Worm (Caenorhabditis elegans) whole organism, L3 larva: Measurements from ENCODE around the gene C15B12.4.
A peak's percentile ranks its signal among the peaks of the same experiment; 100 is the strongest.

Source experiments
- R02D3.7 ChIP-seq: fragments of 150-350 bp; optimal IDR thresholded peaks from 2 replicates; lab custom pipeline; 2014; ENCODE audit warnings: missing biosample characterization, missing genetic modification characterization
- ZK546.5 ChIP-seq: sonication (generic microtip); optimal IDR thresholded peaks from 2 replicates; lab custom pipeline; 2017; ENCODE audit warnings: missing biosample characterization, missing genetic modification characterization
- aly-2 ChIP-seq: fragments of 150-350 bp; optimal IDR thresholded peaks from 2 replicates; lab custom pipeline; 2014; ENCODE audit warnings: missing biosample characterization, missing genetic modification characterization
- ama-1 ChIP-seq: fragments of 150-350 bp; optimal IDR thresholded peaks from 2 replicates; lab custom pipeline; 2018
- ceh-28 ChIP-seq: fragments of 150-350 bp; optimal IDR thresholded peaks from 2 replicates; lab custom pipeline; 2014; ENCODE audit warnings: missing biosample characterization, missing genetic modification reagents, missing genetic modification characterization
- ceh-9 ChIP-seq: sonication (generic microtip); optimal IDR thresholded peaks from 2 replicates; lab custom pipeline; 2018; ENCODE audit warnings: missing biosample characterization, missing genetic modification characterization
- egl-27 ChIP-seq: sonication (generic microtip); optimal IDR thresholded peaks from 4 replicates; lab custom pipeline; 2017; ENCODE audit warnings: missing biosample characterization, missing genetic modification reagents, missing genetic modification characterization
- egl-5 ChIP-seq: fragments of 150-350 bp; optimal IDR thresholded peaks from 2 replicates; lab custom pipeline; 2017; ENCODE audit warnings: missing biosample characterization, missing genetic modification reagents, missing genetic modification characterization, inconsistent platforms
- elt-1 ChIP-seq: fragments of 150-350 bp; optimal IDR thresholded peaks from 2 replicates; lab custom pipeline; 2014; ENCODE audit warnings: missing biosample characterization, missing genetic modification characterization
- elt-2 ChIP-seq: sonication (generic microtip); optimal IDR thresholded peaks from 2 replicates; lab custom pipeline; 2016; ENCODE audit warnings: missing genetic modification reagents, mild to moderate bottlenecking, missing genetic modification characterization, missing compliant biosample characterization
- elt-3 ChIP-seq, 3 experiments: fragments of 150-350 bp in 1 of 3; sonication (generic microtip) in 2 of 3; optimal IDR thresholded peaks; 2 replicates in 2 of 3; 4 replicates in 1 of 3; lab custom pipeline; 2014 to 2017; ENCODE audit warnings: missing biosample characterization in 3 of 3, missing genetic modification characterization in 3 of 3
- eor-1 ChIP-seq, 2 experiments: fragments of 150-350 bp; optimal IDR thresholded peaks; 2 replicates each; lab custom pipeline; 2014 to 2018; ENCODE audit warnings: missing biosample characterization in 2 of 2, missing genetic modification characterization in 2 of 2
- fkh-2 ChIP-seq: fragments of 150-350 bp; optimal IDR thresholded peaks from 2 replicates; lab custom pipeline; 2014; ENCODE audit warnings: missing biosample characterization, missing genetic modification reagents, missing genetic modification characterization
- fos-1 ChIP-seq: fragments of 150-350 bp; optimal IDR thresholded peaks from 2 replicates; lab custom pipeline; 2014; ENCODE audit warnings: missing biosample characterization, missing genetic modification characterization
- lin-15B ChIP-seq: fragments of 150-350 bp; optimal IDR thresholded peaks from 2 replicates; lab custom pipeline; 2014; ENCODE audit warnings: missing biosample characterization, missing genetic modification characterization
- lin-39 ChIP-seq: fragments of 150-350 bp; optimal IDR thresholded peaks from 2 replicates; lab custom pipeline; 2018; ENCODE audit warnings: missing biosample characterization, missing genetic modification reagents, missing genetic modification characterization
- lsy-12 ChIP-seq: sonication (generic microtip); optimal IDR thresholded peaks from 2 replicates; lab custom pipeline; 2016; ENCODE audit warnings: mild to moderate bottlenecking, missing genetic modification characterization, missing compliant biosample characterization
- mml-1 ChIP-seq: fragments of 150-350 bp; sonication (generic microtip); optimal IDR thresholded peaks from 3 replicates; lab custom pipeline; 2014; ENCODE audit warnings: missing biosample characterization, missing genetic modification characterization
- nfya-1 ChIP-seq: sonication (generic microtip); optimal IDR thresholded peaks from 2 replicates; lab custom pipeline; 2017; ENCODE audit warnings: missing genetic modification characterization, mild to moderate bottlenecking, missing compliant biosample characterization, antibody characterized with exemption, moderate library complexity; ENCODE audit not compliant: insufficient read depth
- nhr-11 ChIP-seq: fragments of 150-350 bp; optimal IDR thresholded peaks from 2 replicates; lab custom pipeline; 2014; ENCODE audit warnings: missing biosample characterization, missing genetic modification characterization
- nhr-12 ChIP-seq: fragments of 150-350 bp; optimal IDR thresholded peaks from 2 replicates; lab custom pipeline; 2014; ENCODE audit warnings: missing biosample characterization, missing genetic modification characterization
- nhr-237 ChIP-seq: fragments of 150-350 bp; optimal IDR thresholded peaks from 2 replicates; lab custom pipeline; 2014; ENCODE audit warnings: missing biosample characterization, missing genetic modification characterization
- nhr-25 ChIP-seq: sonication (generic microtip); optimal IDR thresholded peaks from 2 replicates; lab custom pipeline; 2017; ENCODE audit warnings: missing biosample characterization, missing genetic modification characterization
- nhr-43 ChIP-seq: sonication (generic microtip); optimal IDR thresholded peaks from 2 replicates; lab custom pipeline; 2016; ENCODE audit warnings: mild to moderate bottlenecking, missing genetic modification characterization, missing compliant biosample characterization; ENCODE audit not compliant: poor library complexity, severe bottlenecking
- nhr-67 ChIP-seq: fragments of 150-350 bp; optimal IDR thresholded peaks from 2 replicates; lab custom pipeline; 2014; ENCODE audit warnings: missing biosample characterization, missing genetic modification characterization
- nhr-76 ChIP-seq: fragments of 150-350 bp; sonication (generic microtip); optimal IDR thresholded peaks from 5 replicates; lab custom pipeline; 2014; ENCODE audit warnings: missing biosample characterization, missing genetic modification characterization
- pha-4 ChIP-seq: fragments of 150-350 bp; optimal IDR thresholded peaks from 2 replicates; lab custom pipeline; 2014; ENCODE audit warnings: missing biosample characterization, missing genetic modification reagents, missing genetic modification characterization
- pqm-1 ChIP-seq: fragments of 150-350 bp; optimal IDR thresholded peaks from 2 replicates; lab custom pipeline; 2017; ENCODE audit warnings: missing biosample characterization, missing genetic modification characterization, inconsistent platforms
- sea-2 ChIP-seq: fragments of 150-350 bp; sonication (generic microtip); optimal IDR thresholded peaks from 4 replicates; lab custom pipeline; 2014; ENCODE audit warnings: missing biosample characterization, missing genetic modification reagents, missing genetic modification characterization
- skn-1 ChIP-seq: fragments of 150-350 bp; optimal IDR thresholded peaks from 2 replicates; lab custom pipeline; 2014; ENCODE audit warnings: missing biosample characterization, missing genetic modification characterization
- snpc-4 ChIP-seq: fragments of 150-350 bp; optimal IDR thresholded peaks from 2 replicates; lab custom pipeline; 2014; ENCODE audit warnings: missing biosample characterization, missing genetic modification characterization
- unc-39 ChIP-seq: sonication (generic microtip); optimal IDR thresholded peaks from 4 replicates; lab custom pipeline; 2017; ENCODE audit warnings: missing biosample characterization, missing genetic modification characterization
- unc-62 ChIP-seq: fragments of 150-350 bp; sonication (generic microtip); optimal IDR thresholded peaks from 4 replicates; lab custom pipeline; 2014; ENCODE audit warnings: missing biosample characterization, missing genetic modification reagents, missing genetic modification characterization
- zag-1 ChIP-seq: fragments of 150-350 bp; optimal IDR thresholded peaks from 2 replicates; lab custom pipeline; 2014; ENCODE audit warnings: missing biosample characterization, missing genetic modification characterization
- ztf-11 ChIP-seq: fragments of 150-350 bp; optimal IDR thresholded peaks from 2 replicates; lab custom pipeline; 2014; ENCODE audit warnings: missing biosample characterization, missing genetic modification characterization

Gene C15B12.4

ce11 chrX:6511985-6512384, 38.4 kb upstream of the C15B12.4 start, which contains the start of gene ttr-35:
ttr-35 (plus strand) TSS chrX:6512285.
- TF ChIP-seq ceh-9 (tag; lab: Kevin White, UChicago) (no peak), nhr-237 (tag; lab: Kevin White, UChicago) (no peak), skn-1 (tag; lab: Kevin White, UChicago) (no peak), aly-2 (tag; lab: Kevin White, UChicago) (no peak), ama-1 (lab: Kevin White, UChicago) (no peak), nhr-43 (tag; lab: Kevin White, UChicago) (no peak), snpc-4 (tag; lab: Kevin White, UChicago) (no peak), sea-2 (GFP tag; lab: Kevin White, UChicago) (no peak), pha-4 (no peak), unc-62 (GFP tag; lab: Kevin White, UChicago) (no peak), ZK546.5 (tag; lab: Kevin White, UChicago) (no peak), egl-27 (tag; lab: Kevin White, UChicago) (no peak), ztf-11 (tag; lab: Kevin White, UChicago) (no peak)

ce11 chrX:6510627-6511026, 37.1 kb upstream of the C15B12.4 start, which contains the start of gene ttr-36:
ttr-36 (plus strand) TSS chrX:6510927.
- TF ChIP-seq elt-1 (tag; lab: Kevin White, UChicago) = no peak
- TF ChIP-seq eor-1 (tag; optimal IDR thresholded peaks at IDR 0.05; lab: Kevin White, UChicago) = no peak
- no peak for TF ChIP-seq mml-1
- no peak for TF ChIP-seq nhr-25 (tag; lab: Kevin White, UChicago)
- TF ChIP-seq lin-39 (tag; lab: Kevin White, UChicago) = no peak
- no peak for TF ChIP-seq ceh-9 (tag; lab: Kevin White, UChicago)
- TF ChIP-seq ceh-28 (tag; lab: Kevin White, UChicago) = no peak
- TF ChIP-seq egl-5 (tag; lab: Kevin White, UChicago) = no peak
- TF ChIP-seq nhr-11 (tag; lab: Kevin White, UChicago) = no peak
- no peak for TF ChIP-seq unc-39 (tag; lab: Kevin White, UChicago)
- TF ChIP-seq unc-62 (GFP tag; lab: Kevin White, UChicago) = no peak
- no peak for TF ChIP-seq ama-1 (lab: Kevin White, UChicago)
- TF ChIP-seq, all 47 proteins: peak for 0

DNA sequence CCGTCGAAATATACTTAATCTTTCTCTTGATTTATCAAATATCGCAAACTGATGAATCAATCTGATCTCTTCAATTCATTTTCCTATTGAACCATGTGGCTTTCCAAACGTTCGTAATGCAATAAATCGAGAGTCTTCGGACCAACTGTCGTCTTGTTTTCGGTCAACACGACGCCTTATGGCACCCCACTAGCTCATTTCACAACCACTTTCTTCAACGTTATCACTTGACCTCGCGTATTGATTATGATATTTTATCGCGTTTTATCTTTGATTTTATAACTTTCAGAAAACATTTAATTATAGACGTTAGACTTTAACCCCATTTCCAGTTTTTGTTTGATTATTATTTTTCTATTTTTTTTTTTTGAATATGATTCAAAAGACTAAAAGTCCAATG, 36.3 kb upstream of the C15B12.4 start:
- no peak for TF ChIP-seq snpc-4 (tag; lab: Kevin White, UChicago)
- peak; percentile 27 for TF ChIP-seq pqm-1 (tag; lab: Kevin White, UChicago)
- no peak for TF ChIP-seq skn-1 (tag; lab: Kevin White, UChicago)
- TF ChIP-seq fos-1 (tag; lab: Kevin White, UChicago) = no peak
- peak; percentile 49 for TF ChIP-seq egl-5 (tag; lab: Kevin White, UChicago)
- no peak for TF ChIP-seq lin-15B (tag; lab: Kevin White, UChicago)
- no peak for TF ChIP-seq ZK546.5 (tag; lab: Kevin White, UChicago)
- no peak for TF ChIP-seq pha-4
- peak; percentile 59 for TF ChIP-seq elt-2
- no peak for TF ChIP-seq eor-1 (tag; optimal IDR thresholded peaks at IDR 0.05; lab: Kevin White, UChicago)
- no peak for TF ChIP-seq zag-1
- no peak for TF ChIP-seq R02D3.7
- TF ChIP-seq ztf-11 (tag; lab: Kevin White, UChicago) = no peak
- no peak for TF ChIP-seq nhr-12 (tag; lab: Kevin White, UChicago)
- TF ChIP-seq elt-1 (tag; lab: Kevin White, UChicago) = no peak
- no peak for TF ChIP-seq nhr-11 (tag; lab: Kevin White, UChicago)
- TF ChIP-seq nhr-237 (tag; lab: Kevin White, UChicago) = no peak

ce11 chrX:6507734-6508133, 34.2 kb upstream of the C15B12.4 start:
- TF ChIP-seq ZK546.5 (tag; lab: Kevin White, UChicago) (no peak), nhr-67 (tag; lab: Kevin White, UChicago) (no peak), egl-5 (tag; lab: Kevin White, UChicago) (peak; percentile 29)

DNA sequence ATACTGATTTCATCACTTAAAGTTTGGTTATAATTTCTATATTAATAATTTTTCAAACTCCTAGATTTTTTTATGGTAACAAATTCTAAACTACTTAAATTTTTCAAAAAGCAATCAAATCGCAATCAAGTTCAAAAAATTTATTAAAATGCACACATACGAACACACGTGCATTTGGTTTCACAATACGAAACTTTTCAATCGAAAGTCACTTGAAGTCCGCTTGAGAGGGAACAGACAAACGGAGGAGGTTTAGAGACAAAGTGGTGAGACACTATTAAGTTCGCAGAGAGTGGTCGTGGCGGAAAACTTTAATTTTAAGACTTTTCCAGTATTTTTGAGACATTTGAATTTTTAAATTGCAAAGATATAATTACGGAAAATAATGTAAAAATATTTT, 32.1 kb upstream of the C15B12.4 start, which contains the start of gene glr-8:
glr-8 (plus strand) TSS at position 319 of the 400 bp plus-strand sequence.
- TF ChIP-seq elt-3 (tag; optimal IDR thresholded peaks at IDR 0.05; lab: Kevin White, UChicago) (no peak), fkh-2 (tag; lab: Kevin White, UChicago) (no peak), zag-1 (no peak), ceh-28 (tag; lab: Kevin White, UChicago) (no peak), nhr-43 (tag; lab: Kevin White, UChicago) (no peak), nhr-67 (tag; lab: Kevin White, UChicago) (no peak), skn-1 (tag; lab: Kevin White, UChicago) (no peak), sea-2 (GFP tag; lab: Kevin White, UChicago) (no peak), lsy-12 (tag; lab: Kevin White, UChicago) (no peak), mml-1 (no peak), nhr-76 (tag; lab: Kevin White, UChicago) (no peak), lin-39 (tag; lab: Kevin White, UChicago) (no peak), unc-62 (GFP tag; lab: Kevin White, UChicago) (no peak), lin-15B (tag; lab: Kevin White, UChicago) (no peak), nfya-1 (tag; lab: Kevin White, UChicago) (no peak), nhr-237 (tag; lab: Kevin White, UChicago) (no peak), ZK546.5 (tag; lab: Kevin White, UChicago) (no peak), snpc-4 (tag; lab: Kevin White, UChicago) (no peak), fos-1 (tag; lab: Kevin White, UChicago) (no peak)
- TF ChIP-seq, all 47 proteins: peak for 0
